Fruit fly (Drosophila melanogaster) whole organism, embryonic: ENCODE results near the gene CG3726.
A peak's percentile ranks its signal among the peaks of the same experiment; 100 is the strongest.

ENCODE experiments used
- CG10209 ChIP-seq: fragments of 200-800 bp; sonication (Bioruptor generic); optimal IDR thresholded peaks from 3 replicates; lab custom pipeline; 2017; ENCODE audit warnings: missing biosample characterization, mild to moderate bottlenecking, missing genetic modification characterization, missing genetic modification reagents
- CG1024 ChIP-seq: fragments of 200-800 bp; sonication (Bioruptor generic); IDR thresholded peaks from 2 replicates; pipeline ENCODE4 v1.3.6; 2022; ENCODE audit warnings: missing biosample characterization, missing genetic modification characterization
- CG10366 ChIP-seq: fragments of 200-800 bp; sonication (Bioruptor generic); IDR thresholded peaks from 2 replicates; pipeline ENCODE4 v1.3.6; 2022; ENCODE audit warnings: missing biosample characterization, missing genetic modification characterization
- CG11723 ChIP-seq: fragments of 200-800 bp; sonication (Bioruptor generic); optimal IDR thresholded peaks from 2 replicates; lab custom pipeline; 2017; ENCODE audit warnings: missing biosample characterization, mild to moderate bottlenecking, missing genetic modification characterization
- CG12155 ChIP-seq: fragments of 200-800 bp; sonication (Bioruptor generic); optimal IDR thresholded peaks from 3 replicates; lab custom pipeline; 2016; ENCODE audit warnings: missing biosample characterization, missing genetic modification characterization
- CG14965 ChIP-seq: fragments of 200-800 bp; sonication (Bioruptor generic); optimal IDR thresholded peaks from 2 replicates; lab custom pipeline; 2016; ENCODE audit warnings: missing biosample characterization, missing genetic modification characterization, borderline replicate concordance
- CG15514 ChIP-seq: fragments of 200-800 bp; sonication (Bioruptor generic); optimal IDR thresholded peaks from 3 replicates; lab custom pipeline; 2017; ENCODE audit warnings: missing biosample characterization, missing genetic modification characterization, mild to moderate bottlenecking, moderate library complexity, missing genetic modification reagents
- CG16863 ChIP-seq: fragments of 200-800 bp; sonication (Bioruptor generic); optimal IDR thresholded peaks from 3 replicates; lab custom pipeline; 2016; ENCODE audit warnings: missing biosample characterization, missing genetic modification characterization
- CG17186 ChIP-seq: fragments of 200-800 bp; sonication (Bioruptor generic); optimal IDR thresholded peaks from 3 replicates; lab custom pipeline; 2017; ENCODE audit warnings: missing biosample characterization, missing genetic modification reagents, missing genetic modification characterization
- CG1792 ChIP-seq: fragments of 200-800 bp; sonication (Bioruptor generic); optimal IDR thresholded peaks from 2 replicates; lab custom pipeline; 2016; ENCODE audit warnings: missing biosample characterization, missing genetic modification characterization
- CG2202 ChIP-seq: fragments of 200-800 bp; sonication (Bioruptor generic); optimal IDR thresholded peaks from 2 replicates; lab custom pipeline; 2018; ENCODE audit warnings: missing biosample characterization, mild to moderate bottlenecking, missing genetic modification characterization
- CG2889 ChIP-seq: fragments of 200-800 bp; sonication (Bioruptor generic); IDR thresholded peaks from 3 replicates; pipeline ENCODE4 v1.3.6; 2022; ENCODE audit warnings: missing biosample characterization, missing genetic modification characterization
- CG30403 ChIP-seq: fragments of 200-800 bp; sonication (Bioruptor generic); optimal IDR thresholded peaks from 3 replicates; lab custom pipeline; 2016; ENCODE audit warnings: missing biosample characterization, missing genetic modification characterization
- CG30431 ChIP-seq: fragments of 200-800 bp; sonication (Bioruptor generic); optimal IDR thresholded peaks from 2 replicates; lab custom pipeline; 2017; ENCODE audit warnings: missing biosample characterization, missing genetic modification characterization
- CG33213 ChIP-seq: fragments of 200-800 bp; sonication (Bioruptor generic); optimal IDR thresholded peaks from 3 replicates; lab custom pipeline; 2016; ENCODE audit warnings: missing biosample characterization, missing genetic modification characterization
- CG3407 ChIP-seq: fragments of 200-800 bp; sonication (Bioruptor generic); optimal IDR thresholded peaks from 2 replicates; lab custom pipeline; 2018; ENCODE audit warnings: missing biosample characterization, mild to moderate bottlenecking, missing genetic modification characterization
- CG34376 ChIP-seq: fragments of 200-800 bp; sonication (Bioruptor generic); optimal IDR thresholded peaks from 2 replicates; lab custom pipeline; 2018; ENCODE audit warnings: missing biosample characterization, mild to moderate bottlenecking, missing genetic modification characterization
- CG3726 ChIP-seq: fragments of 200-800 bp; sonication (Bioruptor generic); IDR thresholded peaks from 3 replicates; pipeline ENCODE4, ENCODE4 v1.3.6; 2022; ENCODE audit warnings: missing biosample characterization, missing genetic modification characterization
- CG4424 ChIP-seq: fragments of 200-800 bp; sonication (Bioruptor generic); optimal IDR thresholded peaks from 3 replicates; lab custom pipeline; 2016; ENCODE audit warnings: missing biosample characterization, missing genetic modification characterization
- CG7372 ChIP-seq: fragments of 200-800 bp; sonication (Bioruptor generic); IDR thresholded peaks from 2 replicates; pipeline ENCODE4 v1.3.6; 2022; ENCODE audit warnings: missing biosample characterization, missing genetic modification characterization
- CG7987 ChIP-seq: fragments of 200-800 bp; sonication (Bioruptor generic); optimal IDR thresholded peaks from 2 replicates; lab custom pipeline; 2018; ENCODE audit warnings: missing biosample characterization, mild to moderate bottlenecking, missing genetic modification characterization, moderate library complexity
- CG9437 ChIP-seq: fragments of 200-800 bp; sonication (Bioruptor generic); optimal IDR thresholded peaks from 2 replicates; lab custom pipeline; 2018; ENCODE audit warnings: missing biosample characterization, mild to moderate bottlenecking, missing genetic modification characterization
- Chrac-16 ChIP-seq: fragments of 200-800 bp; sonication (Bioruptor generic); optimal IDR thresholded peaks from 3 replicates; lab custom pipeline; 2016; ENCODE audit warnings: missing biosample characterization, missing genetic modification characterization
- CkIIα-i1 ChIP-seq: fragments of 200-800 bp; sonication (Bioruptor generic); IDR thresholded peaks from 2 replicates; pipeline ENCODE4 v1.3.6; 2022; ENCODE audit warnings: missing biosample characterization, missing genetic modification characterization
- Fer1 ChIP-seq: fragments of 200-800 bp; sonication (Bioruptor generic); optimal IDR thresholded peaks from 2 replicates; lab custom pipeline; 2017; ENCODE audit warnings: missing biosample characterization, mild to moderate bottlenecking, missing genetic modification characterization
- Jarid2 ChIP-seq: fragments of 200-800 bp; sonication (Bioruptor generic); optimal IDR thresholded peaks from 3 replicates; lab custom pipeline; 2017; ENCODE audit warnings: mild to moderate bottlenecking, missing biosample characterization, missing genetic modification reagents, missing genetic modification characterization
- Med ChIP-seq: fragments of 200-800 bp; sonication (Bioruptor generic); peaks from one replicate; lab custom pipeline; 2016; ENCODE audit warnings: missing biosample characterization, missing genetic modification characterization, mild to moderate bottlenecking, inconsistent platforms, moderate library complexity
- NC2β ChIP-seq: fragments of 200-800 bp; sonication (Bioruptor generic); optimal IDR thresholded peaks from 2 replicates; lab custom pipeline; 2016; ENCODE audit warnings: missing biosample characterization, missing genetic modification characterization
- Ptx1 ChIP-seq: fragments of 200-800 bp; sonication (Bioruptor generic); IDR thresholded peaks from 2 replicates; pipeline ENCODE4 v1.3.6; 2022; ENCODE audit warnings: missing biosample characterization, missing genetic modification characterization
- Sin3A ChIP-seq: fragments of >200 bp; optimal IDR thresholded peaks from 2 replicates; lab custom pipeline; 2018
- ash1 ChIP-seq: fragments of 200-800 bp; sonication (Bioruptor generic); optimal IDR thresholded peaks from 2 replicates; lab custom pipeline; 2018; ENCODE audit warnings: missing biosample characterization, mild to moderate bottlenecking, missing genetic modification characterization
- bowl ChIP-seq: fragments of 200-800 bp; sonication (Bioruptor generic); IDR thresholded peaks from 2 replicates; pipeline ENCODE4 v1.3.6; 2022; ENCODE audit warnings: missing biosample characterization, missing genetic modification characterization
- chm ChIP-seq: fragments of 200-800 bp; sonication (Bioruptor generic); IDR thresholded peaks from 2 replicates; pipeline ENCODE4 v1.3.6; 2022; ENCODE audit warnings: missing biosample characterization, missing genetic modification characterization
- da ChIP-seq: fragments of 200-800 bp; sonication (Bioruptor generic); optimal IDR thresholded peaks from 2 replicates; lab custom pipeline; 2016; ENCODE audit warnings: missing biosample characterization, missing genetic modification characterization
- dan ChIP-seq: fragments of 200-800 bp; sonication (Bioruptor generic); IDR thresholded peaks from 2 replicates; pipeline ENCODE4 v1.3.6; 2022; ENCODE audit warnings: missing biosample characterization, missing genetic modification characterization
- dmrt11E ChIP-seq: fragments of 200-800 bp; sonication (Bioruptor generic); optimal IDR thresholded peaks from 3 replicates; lab custom pipeline; 2018; ENCODE audit warnings: missing biosample characterization, mild to moderate bottlenecking, missing genetic modification characterization, moderate library complexity
- emc ChIP-seq: fragments of 200-800 bp; sonication (Bioruptor generic); optimal IDR thresholded peaks from 2 replicates; lab custom pipeline; 2016; ENCODE audit warnings: missing biosample characterization, missing genetic modification characterization
- hbn ChIP-seq: fragments of 200-800 bp; sonication (Bioruptor generic); IDR thresholded peaks from 2 replicates; pipeline ENCODE4 v1.3.6; 2022; ENCODE audit warnings: missing biosample characterization, missing genetic modification characterization; ENCODE audit not compliant: partially characterized antibody
- lilli ChIP-seq: fragments of 200-800 bp; sonication (Bioruptor generic); optimal IDR thresholded peaks from 3 replicates; lab custom pipeline; 2016; ENCODE audit warnings: missing biosample characterization, missing genetic modification characterization
- nerfin-2 ChIP-seq: fragments of 200-800 bp; sonication (Bioruptor generic); IDR thresholded peaks from 2 replicates; pipeline ENCODE4 v1.3.6; 2022; ENCODE audit warnings: missing biosample characterization, missing genetic modification characterization; ENCODE audit not compliant: partially characterized antibody
- pan ChIP-seq, 4 experiments: fragments of >200 bp in 3 of 4; fragments of 200-800 bp in 1 of 4; sonication (Bioruptor generic) in 1 of 4; optimal IDR thresholded peaks in 3 of 4; IDR thresholded peaks in 1 of 4; 2 replicates each; pipeline versions ENCODE4 v1.3.6 to Lab custom; 2017 to 2022; ENCODE audit warnings: missing biosample characterization in 2 of 4, missing genetic modification characterization in 2 of 4, mixed read lengths in 1 of 4
- run ChIP-seq: fragments of 200-800 bp; sonication (Bioruptor generic); optimal IDR thresholded peaks from 3 replicates; lab custom pipeline; 2018; ENCODE audit warnings: missing biosample characterization, mild to moderate bottlenecking, missing genetic modification characterization
- sens ChIP-seq: fragments of 200-800 bp; sonication (Bioruptor generic); peaks from one replicate; lab custom pipeline; 2016; ENCODE audit warnings: missing biosample characterization, missing genetic modification characterization
- slou ChIP-seq: fragments of 200-800 bp; sonication (Bioruptor generic); optimal IDR thresholded peaks from 3 replicates; lab custom pipeline; 2016; ENCODE audit warnings: missing biosample characterization, missing genetic modification characterization
- sr ChIP-seq: fragments of 200-800 bp; sonication (Bioruptor generic); IDR thresholded peaks from 3 replicates; pipeline ENCODE4 v1.3.6; 2022; ENCODE audit warnings: missing biosample characterization, missing genetic modification characterization
- trem ChIP-seq: fragments of 200-800 bp; optimal IDR thresholded peaks from 3 replicates; lab custom pipeline; 2019; ENCODE audit warnings: missing biosample characterization, mild to moderate bottlenecking, missing genetic modification characterization, moderate library complexity

The CG3726 gene

DNA sequence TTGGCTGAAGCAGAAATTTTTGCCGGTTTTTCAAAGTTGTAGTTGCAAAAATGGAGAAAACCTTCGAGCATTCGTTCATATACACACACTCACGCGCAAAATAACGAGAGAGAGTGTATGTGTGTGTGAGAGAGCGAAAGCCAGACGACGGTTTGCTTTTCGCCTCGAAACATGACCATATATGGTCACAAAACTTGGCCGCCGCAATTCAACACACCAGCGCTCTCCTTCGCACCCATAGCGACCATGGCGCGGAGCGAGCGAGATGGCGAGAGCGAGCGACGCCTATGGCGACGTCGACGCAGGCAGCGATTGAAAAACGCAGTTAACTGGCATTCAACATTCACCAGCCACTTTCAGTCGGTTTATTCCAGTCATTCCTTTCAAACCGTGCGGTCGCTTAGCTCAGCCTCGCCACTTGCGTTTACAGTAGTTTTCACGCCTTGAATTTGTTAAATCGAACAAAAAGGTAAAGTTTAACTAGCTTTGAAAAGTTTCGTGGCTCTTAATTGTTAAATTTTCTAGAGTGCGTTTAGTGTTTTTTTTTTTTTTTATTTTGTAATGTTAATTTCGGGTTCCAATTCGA is 15.2 kb upstream of the CG3726 start (continued):
- TF ChIP-seq sr (GFP tag; lab: Robert Waterston, UW) (0 out of 3 replicates have a peak, but pooled peaks have one; percentile 8), CG2202 (tag; lab: Kevin White, UChicago) (no peak), hbn (no peak), Jarid2 (GFP tag; lab: Kevin White, UChicago) (peak; percentile 76), CG30431 (GFP tag; lab: Kevin White, UChicago) (no peak), CG14965 (no peak), Chrac-16 (no peak), CG15514 (GFP tag; lab: Kevin White, UChicago) (peak; percentile 39), CG16863 (no peak)

DNA sequence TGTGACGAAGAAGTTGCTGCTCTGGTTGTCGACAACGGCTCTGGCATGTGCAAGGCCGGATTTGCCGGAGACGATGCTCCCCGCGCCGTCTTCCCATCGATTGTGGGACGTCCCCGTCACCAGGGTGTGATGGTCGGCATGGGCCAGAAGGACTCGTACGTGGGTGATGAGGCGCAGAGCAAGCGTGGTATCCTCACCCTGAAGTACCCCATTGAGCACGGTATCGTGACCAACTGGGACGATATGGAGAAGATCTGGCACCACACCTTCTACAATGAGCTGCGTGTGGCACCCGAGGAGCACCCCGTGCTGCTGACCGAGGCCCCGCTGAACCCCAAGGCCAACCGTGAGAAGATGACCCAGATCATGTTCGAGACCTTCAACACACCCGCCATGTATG is 14.2 kb upstream of the CG3726 start:
- TF ChIP-seq dmrt11E (tag; lab: Kevin White, UChicago) (no peak), CG2889 (GFP tag; lab: Robert Waterston, UW) (peak; percentile 11; the same call in 1 of the 3 replicates), pan (optimal IDR thresholded peaks at IDR 0.05; lab: Kevin White, UChicago) (no peak), pan (GFP tag; optimal IDR thresholded peaks at IDR 0.05 in 1 of 2, IDR thresholded peaks at IDR 0.05 in 1 of 2) (no peak), bowl (no peak), CG1024 (GFP tag; lab: Robert Waterston, UW) (no peak), dan (GFP tag; lab: Robert Waterston, UW) (no peak), nerfin-2 (GFP tag; lab: Robert Waterston, UW) (no peak), ash1 (no peak), Fer1 (GFP tag; lab: Kevin White, UChicago) (no peak), CG30403 (GFP tag; lab: Kevin White, UChicago) (no peak), CG17186 (GFP tag; lab: Kevin White, UChicago) (no peak), CkIIα-i1 (GFP tag; lab: Robert Waterston, UW) (0 out of 2 replicates have a peak, but pooled peaks have one; percentile 16), CG1792 (GFP tag; lab: Kevin White, UChicago) (no peak), sens (GFP tag; lab: Kevin White, UChicago) (peak; percentile 41), CG10209 (GFP tag; lab: Kevin White, UChicago) (no peak), CG3726 (0 out of 3 replicates have a peak, but pooled peaks have one; percentile 33), Med (GFP tag; lab: Kevin White, UChicago) (peak; percentile 63), CG4424 (GFP tag; lab: Kevin White, UChicago) (no peak), CG7372 (GFP tag; lab: Robert Waterston, UW) (no peak), CG3407 (GFP tag; lab: Kevin White, UChicago) (no peak), lilli (peak; percentile 32), CG10366 (GFP tag; lab: Robert Waterston, UW) (no peak), chm (GFP tag; lab: Robert Waterston, UW) (peak; percentile 44; the same call in 1 of the 2 replicates), CG12155 (GFP tag; lab: Kevin White, UChicago) (no peak), CG7987 (GFP tag; lab: Kevin White, UChicago) (no peak), emc (no peak), CG15514 (GFP tag; lab: Kevin White, UChicago) (no peak), CG33213 (no peak), CG11723 (GFP tag; lab: Kevin White, UChicago) (no peak), Ptx1 (GFP tag; lab: Robert Waterston, UW) (no peak), Sin3A (lab: Kevin White, UChicago) (no peak), da (GFP tag; lab: Kevin White, UChicago) (no peak), trem (tag; lab: Kevin White, UChicago) (no peak), run (no peak), slou (no peak), CG34376 (GFP tag; lab: Kevin White, UChicago) (no peak), NC2β (no peak), CG9437 (GFP tag; lab: Kevin White, UChicago) (no peak)
